Worm (Caenorhabditis elegans) whole organism, young adult: ENCODE results near the gene R13H4.6.

Experiments
- hrde-1 ChIP-seq: sonication (generic microtip); optimal IDR thresholded peaks from 2 replicates; lab custom pipeline; 2016; ENCODE audit warnings: missing genetic modification characterization, mild to moderate bottlenecking, missing compliant biosample characterization, moderate library complexity, missing genotype, missing genetic modification reagents, borderline replicate concordance
- madf-10 ChIP-seq: sonication (generic microtip); optimal IDR thresholded peaks from 2 replicates; lab custom pipeline; 2016; ENCODE audit warnings: mild to moderate bottlenecking, missing genetic modification characterization, missing compliant biosample characterization

ce11 chrV:11852305-11852704 is 10.6 kb upstream of the R13H4.6 start:
- TF ChIP-seq madf-10 (tag; lab: Kevin White, UChicago), result no peak
- no peak for TF ChIP-seq hrde-1
